Worm (Caenorhabditis elegans): ENCODE results near the gene peli-1.

peli-1 gene

ce11 chrV:5713510-5713909 is 7.9 kb downstream of the peli-1 start:
- TF ChIP-seq nhr-28 (tag; optimal IDR thresholded peaks at IDR 0.05) (no peak), ham-2 (GFP tag; optimal IDR thresholded peaks at IDR 0.05) (no peak), mep-1 (tag; optimal IDR thresholded peaks at IDR 0.05) (no peak), M03D4.4 (tag; optimal IDR thresholded peaks at IDR 0.05) (no peak), ceh-39 (tag; optimal IDR thresholded peaks at IDR 0.05) (no peak), ces-1 (GFP tag; optimal IDR thresholded peaks at IDR 0.05) (no peak), bed-3 (GFP tag; optimal IDR thresholded peaks at IDR 0.05) (no peak), hlh-1 (tag; optimal IDR thresholded peaks at IDR 0.05) (no peak), nhr-12 (tag; optimal IDR thresholded peaks at IDR 0.05) (no peak), cnd-1 (tag; optimal IDR thresholded peaks at IDR 0.05) (no peak), sem-2 (GFP tag; optimal IDR thresholded peaks at IDR 0.05) (no peak), unc-120 (tag; optimal IDR thresholded peaks at IDR 0.05; ENCODE audit: poor library complexity, severe bottlenecking) (no peak), ceh-43 (GFP tag; optimal IDR thresholded peaks at IDR 0.05) (no peak), lsy-2 (tag; optimal IDR thresholded peaks at IDR 0.05) (no peak), ceh-83 (GFP tag; optimal IDR thresholded peaks at IDR 0.05) (no peak), elt-1 (tag; optimal IDR thresholded peaks at IDR 0.05; ENCODE audit: borderline replicate concordance, insufficient read depth) (no peak), mab-5 (tag; optimal IDR thresholded peaks at IDR 0.05) (no peak), lin-32 (GFP tag; optimal IDR thresholded peaks at IDR 0.05) (no peak)

- TF ChIP-seq nhr-2 (tag; optimal IDR thresholded peaks at IDR 0.05) (no peak), M03D4.4 (tag; optimal IDR thresholded peaks at IDR 0.05) (no peak), unc-62 (GFP tag; optimal IDR thresholded peaks at IDR 0.05) (no peak), lin-32 (GFP tag; optimal IDR thresholded peaks at IDR 0.05) (no peak), flh-1 (GFP tag; optimal IDR thresholded peaks at IDR 0.05) (no peak), sptf-1 (tag; optimal IDR thresholded peaks at IDR 0.05) (no peak), lin-13 (tag; optimal IDR thresholded peaks at IDR 0.05) (no peak), pha-4 (tag; optimal IDR thresholded peaks at IDR 0.05) (no peak), ceh-43 (GFP tag; optimal IDR thresholded peaks at IDR 0.05) (no peak), elt-3 (tag; optimal IDR thresholded peaks at IDR 0.05) (no peak), nhr-28 (tag; optimal IDR thresholded peaks at IDR 0.05) (no peak), ces-1 (GFP tag; optimal IDR thresholded peaks at IDR 0.05) (no peak), elt-1 (tag; optimal IDR thresholded peaks at IDR 0.05; ENCODE audit: borderline replicate concordance, insufficient read depth) (no peak), zip-8 (tag; optimal IDR thresholded peaks at IDR 0.05) (no peak)
These were observed 10.9 kb downstream of the peli-1 start, which contains the start of gene K09H11.9 for ce11 chrV:5716508-5716907. Gene K09H11.9 (minus strand): TSS chrV:5716608.

DNA sequence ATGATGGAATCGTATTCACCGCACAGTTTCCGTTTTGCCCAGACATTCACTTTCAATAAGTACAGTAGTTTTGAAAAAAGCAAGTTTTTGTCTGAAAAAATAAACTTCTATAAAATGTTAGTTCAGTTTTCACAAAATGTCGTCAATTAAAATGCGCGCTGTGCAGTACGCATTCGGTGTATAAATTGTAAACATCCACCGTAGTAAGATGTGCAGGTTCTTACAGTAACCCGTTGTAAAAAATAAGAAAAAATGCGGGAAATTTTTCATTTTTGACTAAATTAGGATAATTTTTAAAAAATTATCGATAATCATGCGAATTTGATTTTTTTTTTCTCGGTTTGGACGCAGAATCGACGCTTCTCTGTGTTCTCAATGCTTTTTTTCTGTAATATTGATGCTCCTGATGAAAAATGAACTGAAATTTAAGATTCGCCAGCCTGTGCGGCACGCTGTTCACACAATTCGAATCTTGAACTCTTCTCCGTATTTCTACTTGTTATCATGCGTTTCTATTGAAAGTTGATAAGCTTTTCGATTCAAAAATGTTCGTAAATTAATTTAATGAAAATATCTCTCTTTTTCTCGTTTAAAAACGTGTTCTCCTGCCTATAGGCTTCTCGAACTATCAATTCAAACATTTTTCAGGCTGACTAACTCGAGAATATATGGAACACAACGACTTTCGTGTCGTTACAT is 11.8 kb downstream of the peli-1 start, which contains the start of gene rga-3:
TSS of gene rga-3 (plus strand) at position 649 of the 699 bp plus-strand sequence.
- TF ChIP-seq bed-3 (GFP tag; optimal IDR thresholded peaks at IDR 0.05): no peak
- TF ChIP-seq drap-1 (GFP tag; optimal IDR thresholded peaks at IDR 0.05): no peak

ce11 chrV:5722093-5722492 is 16.5 kb downstream of the peli-1 start:
- TF ChIP-seq mab-5 (tag; optimal IDR thresholded peaks at IDR 0.05) (no peak), unc-62 (GFP tag; optimal IDR thresholded peaks at IDR 0.05) (no peak), flh-1 (GFP tag; optimal IDR thresholded peaks at IDR 0.05) (no peak), elt-3 (tag; optimal IDR thresholded peaks at IDR 0.05) (no peak), ceh-39 (tag; optimal IDR thresholded peaks at IDR 0.05) (no peak), hlh-1 (tag; optimal IDR thresholded peaks at IDR 0.05) (no peak), sem-2 (GFP tag; optimal IDR thresholded peaks at IDR 0.05) (no peak), nhr-28 (tag; optimal IDR thresholded peaks at IDR 0.05) (no peak), snpc-4 (tag; optimal IDR thresholded peaks at IDR 0.05) (no peak), cnd-1 (tag; optimal IDR thresholded peaks at IDR 0.05) (no peak), drap-1 (GFP tag; optimal IDR thresholded peaks at IDR 0.05) (no peak), bed-3 (GFP tag; optimal IDR thresholded peaks at IDR 0.05) (no peak), nhr-12 (tag; optimal IDR thresholded peaks at IDR 0.05) (no peak), tbx-8 (GFP tag; optimal IDR thresholded peaks at IDR 0.05) (no peak), lsy-2 (tag; optimal IDR thresholded peaks at IDR 0.05) (no peak), pha-4 (tag; optimal IDR thresholded peaks at IDR 0.05) (no peak), mls-2 (tag; optimal IDR thresholded peaks at IDR 0.05) (no peak), lin-32 (GFP tag; optimal IDR thresholded peaks at IDR 0.05) (no peak), nhr-76 (tag; optimal IDR thresholded peaks at IDR 0.05) (no peak)
